Worm (Caenorhabditis elegans) whole organism, L3 larva: ENCODE measurements around the gene ugt-51.

Experiments
- aly-2 ChIP-seq: fragments of 150-350 bp; optimal IDR thresholded peaks from 2 replicates; lab custom pipeline; 2014; ENCODE audit warnings: missing biosample characterization, missing genetic modification characterization
- ceh-16 ChIP-seq: sonication (generic microtip); optimal IDR thresholded peaks from 2 replicates; lab custom pipeline; 2017; ENCODE audit warnings: missing biosample characterization, missing genetic modification characterization
- elt-1 ChIP-seq: fragments of 150-350 bp; optimal IDR thresholded peaks from 2 replicates; lab custom pipeline; 2014; ENCODE audit warnings: missing biosample characterization, missing genetic modification characterization
- fkh-10 ChIP-seq: sonication (generic microtip); optimal IDR thresholded peaks from 2 replicates; lab custom pipeline; 2017; ENCODE audit warnings: missing biosample characterization, missing genetic modification reagents, missing genetic modification characterization
- jun-1 ChIP-seq: fragments of 150-350 bp; optimal IDR thresholded peaks from 2 replicates; lab custom pipeline; 2014; ENCODE audit warnings: missing biosample characterization, missing genetic modification reagents, missing genetic modification characterization
- lin-15B ChIP-seq: fragments of 150-350 bp; optimal IDR thresholded peaks from 2 replicates; lab custom pipeline; 2014; ENCODE audit warnings: missing biosample characterization, missing genetic modification characterization
- nhr-12 ChIP-seq: fragments of 150-350 bp; optimal IDR thresholded peaks from 2 replicates; lab custom pipeline; 2014; ENCODE audit warnings: missing biosample characterization, missing genetic modification characterization
- nhr-237 ChIP-seq: fragments of 150-350 bp; optimal IDR thresholded peaks from 2 replicates; lab custom pipeline; 2014; ENCODE audit warnings: missing biosample characterization, missing genetic modification characterization
- tbx-2 ChIP-seq: sonication (generic microtip); optimal IDR thresholded peaks from 2 replicates; lab custom pipeline; 2016; ENCODE audit warnings: mild to moderate bottlenecking, missing genetic modification characterization, missing compliant biosample characterization

DNA sequence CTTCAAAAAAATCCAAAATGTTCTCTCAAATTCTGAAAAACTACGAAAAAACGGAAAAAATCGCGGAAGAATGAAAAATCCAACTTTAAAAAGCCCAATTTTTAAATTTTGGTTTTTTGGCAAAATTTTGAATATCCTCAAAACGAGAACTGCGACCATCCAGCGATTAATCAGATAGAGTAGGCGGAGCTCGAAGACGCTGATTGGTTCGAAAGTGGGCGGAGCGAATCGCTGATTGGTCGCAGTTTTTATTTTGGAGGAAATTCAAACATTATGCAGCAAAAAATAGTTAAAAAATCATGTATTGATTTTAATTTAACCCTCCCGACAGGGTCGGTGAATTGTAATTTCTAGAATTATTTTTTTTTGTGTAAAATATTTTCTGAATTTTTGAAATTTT is 36.6 kb upstream of the ugt-51 start:
- no peak for TF ChIP-seq ceh-16 (tag; lab: Kevin White, UChicago)
- TF ChIP-seq fkh-10 (GFP tag; lab: Kevin White, UChicago), result no peak
- TF ChIP-seq nhr-237 (tag; lab: Kevin White, UChicago), result no peak
- no peak for TF ChIP-seq jun-1 (tag; lab: Kevin White, UChicago)
- no peak for TF ChIP-seq nhr-12
- TF ChIP-seq lin-15B (tag; lab: Kevin White, UChicago), result no peak
- no peak for TF ChIP-seq tbx-2 (tag; lab: Kevin White, UChicago)
- no peak for TF ChIP-seq aly-2
- no peak for TF ChIP-seq elt-1 (tag; lab: Kevin White, UChicago)
